Fruit fly (Drosophila melanogaster): ENCODE results near the gene CG4766.

Gene CG4766

DNA sequence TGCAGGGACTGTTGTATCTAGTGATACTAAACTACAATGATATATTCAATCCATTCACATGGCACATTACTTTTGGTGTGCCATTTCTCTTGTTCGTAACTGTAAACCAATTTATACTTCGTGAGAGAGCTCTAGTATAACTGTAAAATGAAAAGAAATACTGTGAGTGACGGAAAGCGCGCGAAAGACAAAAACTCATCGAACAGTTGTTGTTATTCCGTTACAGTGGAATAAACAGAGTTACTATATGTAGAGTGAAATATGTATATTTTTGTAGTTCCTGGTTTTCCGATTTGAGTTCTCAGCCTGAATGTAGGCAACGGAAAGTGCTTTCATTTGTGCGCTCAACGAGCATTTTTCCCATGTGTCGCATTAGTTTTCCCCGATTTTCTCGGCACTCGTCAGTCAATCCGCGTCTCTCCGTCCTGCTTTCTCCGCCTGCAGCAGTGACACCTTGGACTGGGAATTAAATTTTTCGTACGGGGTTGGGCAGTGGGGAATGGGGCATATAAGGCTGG lies 36.4 kb downstream of the CG4766 start:
- no peak for TF ChIP-seq psq (GFP tag; optimal IDR thresholded peaks at IDR 0.05)
- no peak for TF ChIP-seq Jra (GFP tag; optimal IDR thresholded peaks at IDR 0.05)

DNA sequence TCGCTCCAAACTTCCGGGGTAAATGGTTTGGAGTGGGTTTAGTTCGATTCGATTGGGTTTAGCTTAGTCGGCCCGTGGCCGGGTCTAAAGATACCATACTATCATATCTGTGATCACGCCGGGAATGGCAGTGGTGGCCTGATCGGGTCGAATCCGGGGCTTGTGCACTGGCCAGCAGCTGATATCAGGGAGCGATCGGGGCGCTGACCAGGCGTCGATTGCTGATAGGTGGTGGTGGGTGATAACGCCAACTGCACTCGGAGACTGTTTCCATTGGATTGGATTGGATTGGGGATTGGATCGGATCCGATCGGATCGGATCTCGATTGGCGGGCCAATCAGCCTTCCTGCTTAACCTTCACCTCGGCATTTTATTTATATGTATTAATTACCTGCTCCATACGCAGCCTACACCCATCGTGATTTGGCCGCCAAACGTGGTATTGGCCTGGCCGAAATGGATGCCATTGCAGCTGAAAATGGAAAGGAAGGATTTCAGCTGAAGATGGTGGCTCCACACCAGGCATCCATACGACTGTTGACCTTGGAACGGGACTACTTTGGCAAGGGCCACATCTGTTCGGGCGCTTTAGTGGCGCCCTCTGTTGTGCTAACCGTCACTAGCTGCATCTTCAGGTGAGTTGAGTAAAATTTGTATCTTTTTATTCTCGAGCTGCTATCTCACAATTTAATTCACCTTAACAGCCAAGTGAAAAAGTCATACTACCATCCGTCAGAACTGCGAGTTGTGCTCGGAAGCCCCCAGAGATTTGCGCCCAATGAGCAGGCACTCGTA lies 43.8 kb downstream of the CG4766 start:
- TF ChIP-seq sage (GFP tag; optimal IDR thresholded peaks at IDR 0.05): no peak
- no peak for TF ChIP-seq Jra (GFP tag; optimal IDR thresholded peaks at IDR 0.05)

DNA sequence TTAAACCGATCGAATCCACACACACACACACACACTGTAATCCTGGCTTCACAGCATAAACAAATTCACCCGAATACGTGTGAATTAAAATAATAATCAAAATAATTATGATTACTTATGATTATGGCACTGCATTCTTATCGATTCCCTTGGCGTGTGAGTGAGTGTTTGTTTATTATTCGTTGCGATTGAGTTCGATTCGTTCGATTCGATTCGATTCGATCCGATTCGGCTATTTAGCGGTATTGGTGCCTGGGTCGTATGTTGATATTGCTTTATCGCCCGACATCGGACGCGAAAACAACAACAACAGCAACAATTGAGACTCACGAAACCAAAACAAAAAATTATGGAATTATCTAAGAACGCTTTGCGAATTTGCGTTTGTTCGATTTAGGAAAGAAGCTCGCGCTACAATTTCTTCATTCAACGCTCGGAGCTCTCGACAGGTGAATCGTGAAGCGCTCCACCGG lies 45.4 kb downstream of the CG4766 start, which contains the start of gene CG6067:
TSS of gene CG6067 (plus strand) at position 423 of the 473 bp plus-strand sequence.
- TF ChIP-seq Rel (GFP tag; optimal IDR thresholded peaks at IDR 0.05) (no peak), Rel (tag; optimal IDR thresholded peaks at IDR 0.05) (no peak), ey (GFP tag; optimal IDR thresholded peaks at IDR 0.05) (no peak), h (GFP tag; optimal IDR thresholded peaks at IDR 0.05) (no peak), OdsH (GFP tag; optimal IDR thresholded peaks at IDR 0.05) (no peak), Jra (GFP tag; optimal IDR thresholded peaks at IDR 0.05) (no peak), Dfd (GFP tag; optimal IDR thresholded peaks at IDR 0.05) (no peak), Mio (GFP tag; optimal IDR thresholded peaks at IDR 0.05) (no peak), br (GFP tag; optimal IDR thresholded peaks at IDR 0.05) (no peak), Abd-B (GFP tag; optimal IDR thresholded peaks at IDR 0.05) (no peak), tai (GFP tag; optimal IDR thresholded peaks at IDR 0.05) (no peak), Sp1 (GFP tag; optimal IDR thresholded peaks at IDR 0.05) (no peak), lola (GFP tag; optimal IDR thresholded peaks at IDR 0.05) (no peak), pan (optimal IDR thresholded peaks at IDR 0.05) (no peak), sage (GFP tag; optimal IDR thresholded peaks at IDR 0.05) (no peak), woc (GFP tag; optimal IDR thresholded peaks at IDR 0.05) (no peak), dsf (GFP tag; optimal IDR thresholded peaks at IDR 0.05; ENCODE audit: borderline replicate concordance) (no peak), dmrt93B (GFP tag; optimal IDR thresholded peaks at IDR 0.05) (no peak)

DNA sequence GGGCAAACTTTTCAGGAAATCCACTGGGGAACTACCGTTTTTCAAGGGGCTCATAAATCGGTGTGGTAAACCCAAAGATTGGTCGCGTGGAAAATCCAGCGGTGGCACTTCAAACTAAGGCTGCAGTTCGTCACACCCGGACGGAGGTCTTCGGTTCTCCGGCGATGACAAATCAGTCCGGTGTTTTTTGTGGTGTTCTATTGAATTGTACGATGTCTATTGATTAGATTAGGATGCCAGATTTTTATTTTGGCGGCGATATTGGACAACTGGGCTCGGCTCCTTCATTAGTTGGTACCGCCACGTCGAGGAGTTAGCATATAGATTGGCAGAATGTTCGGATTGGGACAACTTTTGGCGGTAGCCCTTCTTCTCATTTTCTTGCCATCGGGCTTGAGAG lies 48.3 kb downstream of the CG4766 start, which contains the start of gene CG6048:
TSS of gene CG6048 (plus strand) at position 301 of the 400 bp plus-strand sequence.
- TF ChIP-seq br (GFP tag; optimal IDR thresholded peaks at IDR 0.05) (no peak), OdsH (GFP tag; optimal IDR thresholded peaks at IDR 0.05) (no peak), fru (GFP tag; optimal IDR thresholded peaks at IDR 0.05) (no peak), HLH106 (tag; optimal IDR thresholded peaks at IDR 0.05) (no peak), GATAd (GFP tag; optimal IDR thresholded peaks at IDR 0.05) (no peak), CG32264 (GFP tag; optimal IDR thresholded peaks at IDR 0.05) (no peak), h (GFP tag; optimal IDR thresholded peaks at IDR 0.05) (no peak), Rel (GFP tag; optimal IDR thresholded peaks at IDR 0.05) (no peak), Rel (tag; optimal IDR thresholded peaks at IDR 0.05) (no peak), woc (GFP tag; optimal IDR thresholded peaks at IDR 0.05) (no peak), dmrt93B (GFP tag; optimal IDR thresholded peaks at IDR 0.05) (no peak), rgr (GFP tag; optimal IDR thresholded peaks at IDR 0.05) (no peak), Vsx2 (GFP tag; optimal IDR thresholded peaks at IDR 0.05; ENCODE audit: partially characterized antibody) (no peak), Hr83 (GFP tag; optimal IDR thresholded peaks at IDR 0.05; ENCODE audit: poor library complexity, severe bottlenecking) (no peak), Hr78 (GFP tag; optimal IDR thresholded peaks at IDR 0.05) (no peak), Sp1 (GFP tag; optimal IDR thresholded peaks at IDR 0.05) (no peak), sv (GFP tag; optimal IDR thresholded peaks at IDR 0.05) (no peak), Jra (GFP tag; optimal IDR thresholded peaks at IDR 0.05) (no peak), brk (GFP tag; optimal IDR thresholded peaks at IDR 0.05) (no peak), Dif (GFP tag; optimal IDR thresholded peaks at IDR 0.05; ENCODE audit: partially characterized antibody) (no peak), N (GFP tag; optimal IDR thresholded peaks at IDR 0.05) (no peak)

DNA sequence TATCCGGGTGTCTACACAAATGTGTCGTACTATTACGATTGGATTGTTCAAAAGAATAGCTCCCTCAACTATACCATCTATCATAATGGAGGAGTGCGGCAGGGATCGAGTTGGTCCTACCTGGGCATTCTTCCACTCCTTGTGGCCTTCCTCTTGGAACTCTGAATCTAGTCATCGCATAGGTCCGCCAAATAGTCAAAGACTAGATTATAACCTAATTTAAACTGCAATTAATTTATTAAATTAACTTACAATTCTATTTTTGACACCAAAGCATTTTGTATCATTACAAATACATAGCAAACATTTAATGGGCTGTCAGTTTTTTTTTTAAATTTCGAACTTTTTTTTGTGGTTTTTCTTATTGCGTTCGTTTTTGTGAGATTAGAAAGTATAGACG lies 50.6 kb downstream of the CG4766 start, which contains the start of gene CG32755:
TSS of gene CG32755 (plus strand) at position 301 of the 400 bp plus-strand sequence.
- TF ChIP-seq Sp1 (GFP tag; optimal IDR thresholded peaks at IDR 0.05): no peak
- TF ChIP-seq Hr78 (GFP tag; optimal IDR thresholded peaks at IDR 0.05): no peak
- TF ChIP-seq Myc (optimal IDR thresholded peaks at IDR 0.05): no peak
- no peak for TF ChIP-seq br (GFP tag; optimal IDR thresholded peaks at IDR 0.05)
- TF ChIP-seq tai (GFP tag; optimal IDR thresholded peaks at IDR 0.05): no peak
- TF ChIP-seq Rel (GFP tag; optimal IDR thresholded peaks at IDR 0.05): no peak
- no peak for TF ChIP-seq Rel (tag; optimal IDR thresholded peaks at IDR 0.05)
- TF ChIP-seq foxo (GFP tag; optimal IDR thresholded peaks at IDR 0.05): no peak
- no peak for TF ChIP-seq GATAd (GFP tag; optimal IDR thresholded peaks at IDR 0.05)
- TF ChIP-seq Hr83 (GFP tag; optimal IDR thresholded peaks at IDR 0.05; ENCODE audit: poor library complexity, severe bottlenecking): no peak
- TF ChIP-seq CG32264 (GFP tag; optimal IDR thresholded peaks at IDR 0.05): no peak
- TF ChIP-seq dsf (GFP tag; optimal IDR thresholded peaks at IDR 0.05; ENCODE audit: borderline replicate concordance): no peak
- no peak for TF ChIP-seq sv (GFP tag; optimal IDR thresholded peaks at IDR 0.05)
